Worm (Caenorhabditis elegans) whole organism, young adult: ENCODE measurements around the gene K01A11.3.
A peak's percentile ranks its signal among the peaks of the same experiment; 100 is the strongest.

Experiments
- B0336.3 ChIP-seq: fragments of 200-800 bp; sonication (Bioruptor generic); IDR thresholded peaks from 2 replicates; pipeline ENCODE4 v1.3.6; 2022; ENCODE audit warnings: missing genetic modification characterization, missing compliant biosample characterization
- F10E7.11 ChIP-seq: sonication (generic microtip); optimal IDR thresholded peaks from 2 replicates; lab custom pipeline; 2017; ENCODE audit warnings: mild to moderate bottlenecking, missing genetic modification characterization, moderate library complexity, missing compliant biosample characterization
- F22D6.2 ChIP-seq: sonication (generic microtip); optimal IDR thresholded peaks from 2 replicates; lab custom pipeline; 2016; ENCODE audit warnings: mild to moderate bottlenecking, missing genetic modification characterization, missing compliant biosample characterization
- F33H1.4 ChIP-seq: fragments of 200-800 bp; sonication (Bioruptor generic); IDR thresholded peaks from 2 replicates; pipeline ENCODE4 v1.3.6; 2022; ENCODE audit warnings: missing genetic modification reagents, missing genetic modification characterization, missing compliant biosample characterization
- F57A8.1 ChIP-seq: fragments of 200-800 bp; sonication (Bioruptor generic); optimal IDR thresholded peaks from 2 replicates; lab custom pipeline; 2018; ENCODE audit warnings: mild to moderate bottlenecking, missing genetic modification characterization, moderate library complexity, missing compliant biosample characterization
- F57C9.4 ChIP-seq: sonication (generic microtip); optimal IDR thresholded peaks from 2 replicates; lab custom pipeline; 2017; ENCODE audit warnings: mild to moderate bottlenecking, missing genetic modification characterization, missing compliant biosample characterization
- K11D2.4 ChIP-seq: fragments of 200-800 bp; sonication (Bioruptor generic); IDR thresholded peaks from 2 replicates; pipeline ENCODE4 v1.3.6; 2022; ENCODE audit warnings: missing genetic modification reagents, missing genetic modification characterization, missing compliant biosample characterization
- Y53F4B.3 ChIP-seq: fragments of 200-800 bp; sonication (Bioruptor generic); IDR thresholded peaks from 2 replicates; pipeline ENCODE4 v1.3.6; 2022; ENCODE audit warnings: missing genetic modification reagents, missing genetic modification characterization, missing compliant biosample characterization
- Y53G8AR.9 ChIP-seq: fragments of 200-800 bp; sonication (Bioruptor generic); conservative IDR thresholded peaks from 2 replicates; pipeline ENCODE4 v1.3.6; 2022; ENCODE audit warnings: missing genetic modification reagents, missing genetic modification characterization, missing compliant biosample characterization
- ama-1 ChIP-seq, 3 experiments: fragments of 150-350 bp in 1 of 3; sonication (generic microtip) in 2 of 3; optimal IDR thresholded peaks; 2 replicates each; lab custom pipeline; 2014 to 2018; ENCODE audit warnings: missing biosample characterization in 2 of 3, missing genetic modification characterization in 2 of 3, missing genetic modification reagents in 2 of 3
- aptf-3 ChIP-seq: fragments of 200-800 bp; sonication (Bioruptor generic); IDR thresholded peaks from 2 replicates; pipeline ENCODE4 v1.3.6; 2022; ENCODE audit warnings: missing genetic modification characterization, missing compliant biosample characterization
- athp-1 ChIP-seq: sonication (generic microtip); optimal IDR thresholded peaks from 2 replicates; lab custom pipeline; 2017; ENCODE audit warnings: mild to moderate bottlenecking, missing genetic modification characterization, missing compliant biosample characterization
- bed-1 ChIP-seq: fragments of 200-800 bp; sonication (Bioruptor generic); IDR thresholded peaks from 2 replicates; pipeline ENCODE4 v1.3.6; 2022; ENCODE audit warnings: missing genetic modification reagents, missing genetic modification characterization, missing compliant biosample characterization
- cebp-1 ChIP-seq, 2 experiments: fragments of 200-800 bp in 1 of 2; sonication (Bioruptor generic) in 1 of 2; sonication (generic microtip) in 1 of 2; IDR thresholded peaks in 1 of 2; optimal IDR thresholded peaks in 1 of 2; 2 replicates each; pipeline versions ENCODE4 v1.3.6 to Lab custom; 2017 to 2022; ENCODE audit warnings: missing compliant biosample characterization in 2 of 2, missing genetic modification characterization in 2 of 2, mild to moderate bottlenecking in 1 of 2, missing genetic modification reagents in 1 of 2, moderate library complexity in 1 of 2
- cebp-2 ChIP-seq: fragments of 200-800 bp; sonication (Bioruptor generic); IDR thresholded peaks from 2 replicates; pipeline ENCODE4 v1.3.6; 2022; ENCODE audit warnings: missing genetic modification characterization, missing compliant biosample characterization
- ceh-27 ChIP-seq: fragments of 200-800 bp; sonication (Bioruptor generic); optimal IDR thresholded peaks from 2 replicates; lab custom pipeline; 2018; ENCODE audit warnings: mild to moderate bottlenecking, missing genetic modification characterization, moderate library complexity, missing compliant biosample characterization
- ceh-58 ChIP-seq: fragments of 200-800 bp; sonication (Bioruptor generic); IDR thresholded peaks from 2 replicates; pipeline ENCODE4 v1.3.6; 2022; ENCODE audit warnings: missing genetic modification characterization, missing compliant biosample characterization
- die-1 ChIP-seq: sonication (generic microtip); optimal IDR thresholded peaks from 2 replicates; lab custom pipeline; 2016; ENCODE audit warnings: missing genotype, mild to moderate bottlenecking, missing genetic modification characterization, missing compliant biosample characterization
- dpff-1 ChIP-seq: sonication (generic microtip); optimal IDR thresholded peaks from 2 replicates; lab custom pipeline; 2017; ENCODE audit warnings: mild to moderate bottlenecking, missing genetic modification characterization, missing compliant biosample characterization
- efl-1 ChIP-seq: fragments of 150-350 bp; optimal IDR thresholded peaks from 2 replicates; lab custom pipeline; 2014; ENCODE audit warnings: missing biosample characterization, missing genetic modification reagents, missing genetic modification characterization
- fkh-3 ChIP-seq: sonication (generic microtip); optimal IDR thresholded peaks from 2 replicates; lab custom pipeline; 2016; ENCODE audit warnings: mild to moderate bottlenecking, missing genetic modification characterization, missing compliant biosample characterization
- hmg-1.2 ChIP-seq: fragments of 200-800 bp; sonication (Bioruptor generic); IDR thresholded peaks from 2 replicates; pipeline ENCODE4 v1.3.6; 2022; ENCODE audit warnings: missing genetic modification reagents, missing genetic modification characterization, missing compliant biosample characterization
- hrde-1 ChIP-seq: sonication (generic microtip); optimal IDR thresholded peaks from 2 replicates; lab custom pipeline; 2016; ENCODE audit warnings: missing genetic modification characterization, mild to moderate bottlenecking, missing compliant biosample characterization, moderate library complexity, missing genotype, missing genetic modification reagents, borderline replicate concordance
- lin-26 ChIP-seq: fragments of 200-800 bp; sonication (Bioruptor generic); IDR thresholded peaks from 2 replicates; pipeline ENCODE4 v1.3.6; 2022; ENCODE audit warnings: missing genetic modification reagents, missing genetic modification characterization, missing compliant biosample characterization
- lsl-1 ChIP-seq: fragments of 200-800 bp; sonication (Bioruptor generic); optimal IDR thresholded peaks from 2 replicates; lab custom pipeline; 2018; ENCODE audit warnings: mild to moderate bottlenecking, missing genetic modification characterization, moderate library complexity, missing compliant biosample characterization
- madf-3 ChIP-seq: fragments of 200-800 bp; sonication (Bioruptor generic); IDR thresholded peaks from 2 replicates; pipeline ENCODE4 v1.3.6; 2022; ENCODE audit warnings: missing genetic modification reagents, missing genetic modification characterization, missing compliant biosample characterization
- madf-8 ChIP-seq: fragments of 200-800 bp; sonication (Bioruptor generic); conservative IDR thresholded peaks from 2 replicates; pipeline ENCODE4 v1.3.6; 2022; ENCODE audit warnings: missing genetic modification reagents, missing genetic modification characterization, missing compliant biosample characterization
- mel-28 ChIP-seq: sonication (generic microtip); optimal IDR thresholded peaks from 2 replicates; lab custom pipeline; 2016; ENCODE audit warnings: borderline replicate concordance, mild to moderate bottlenecking, missing genetic modification characterization, missing compliant biosample characterization
- nfyb-1 ChIP-seq: fragments of 200-800 bp; sonication (Bioruptor generic); IDR thresholded peaks from 2 replicates; pipeline ENCODE4 v1.3.6; 2022; ENCODE audit warnings: missing genetic modification reagents, missing genetic modification characterization, missing compliant biosample characterization
- nhr-120 ChIP-seq: fragments of 200-800 bp; sonication (Bioruptor generic); IDR thresholded peaks from 2 replicates; pipeline ENCODE4 v1.3.6; 2022; ENCODE audit warnings: missing genetic modification characterization, missing compliant biosample characterization
- nhr-179 ChIP-seq: sonication (generic microtip); optimal IDR thresholded peaks from 2 replicates; lab custom pipeline; 2016; ENCODE audit warnings: mild to moderate bottlenecking, missing genetic modification characterization, missing compliant biosample characterization
- nhr-90 ChIP-seq: sonication (generic microtip); optimal IDR thresholded peaks from 2 replicates; lab custom pipeline; 2016; ENCODE audit warnings: missing genotype, mild to moderate bottlenecking, missing genetic modification characterization, missing compliant biosample characterization
- pha-4 ChIP-seq: fragments of 150-350 bp; sonication (generic microtip); optimal IDR thresholded peaks from 2 replicates; lab custom pipeline; 2014; ENCODE audit warnings: missing biosample characterization, missing genetic modification reagents, missing genetic modification characterization
- repo-1 ChIP-seq: sonication (generic microtip); optimal IDR thresholded peaks from 2 replicates; lab custom pipeline; 2017; ENCODE audit warnings: mild to moderate bottlenecking, missing genetic modification characterization, missing compliant biosample characterization
- rpc-1 ChIP-seq, 2 experiments: fragments of 150-350 bp in 1 of 2; sonication (generic microtip) in 1 of 2; optimal IDR thresholded peaks; 2 replicates each; lab custom pipeline; 2014 to 2018; ENCODE audit warnings: missing biosample characterization in 1 of 2, missing genetic modification characterization in 1 of 2, missing genetic modification reagents in 1 of 2, missing genotype in 1 of 2
- sea-2 ChIP-seq: fragments of 200-800 bp; sonication (Bioruptor generic); IDR thresholded peaks from 2 replicates; pipeline ENCODE4 v1.3.6; 2022; ENCODE audit warnings: missing genetic modification characterization, missing compliant biosample characterization
- snpc-1.1 ChIP-seq: sonication (generic microtip); optimal IDR thresholded peaks from 2 replicates; lab custom pipeline; 2017; ENCODE audit warnings: missing genetic modification characterization, mild to moderate bottlenecking, missing compliant biosample characterization, antibody characterized with exemption, moderate library complexity, missing genotype, missing genetic modification reagents; ENCODE audit not compliant: insufficient read depth
- snpc-3.4 ChIP-seq: sonication (generic microtip); optimal IDR thresholded peaks from 2 replicates; lab custom pipeline; 2017; ENCODE audit warnings: missing genetic modification characterization, mild to moderate bottlenecking, missing compliant biosample characterization, antibody characterized with exemption, moderate library complexity, missing genotype, missing genetic modification reagents
- snpc-4 ChIP-seq, 5 experiments: fragments of 150-350 bp in 1 of 5; sonication (generic microtip) in 4 of 5; optimal IDR thresholded peaks; 2 replicates each; lab custom pipeline; 2014 to 2018; ENCODE audit warnings: missing genetic modification characterization in 5 of 5, missing biosample characterization in 3 of 5, antibody characterized with exemption in 2 of 5, mild to moderate bottlenecking in 2 of 5, missing compliant biosample characterization in 2 of 5, missing genotype in 2 of 5, moderate library complexity in 2 of 5, missing genetic modification reagents in 1 of 5
- tbx-9 ChIP-seq: sonication (generic microtip); optimal IDR thresholded peaks from 2 replicates; lab custom pipeline; 2016; ENCODE audit warnings: borderline replicate concordance, missing genetic modification characterization, inconsistent platforms, missing compliant biosample characterization
- tlf-1 ChIP-seq: fragments of 200-800 bp; sonication (Bioruptor generic); optimal IDR thresholded peaks from 2 replicates; lab custom pipeline; 2018; ENCODE audit warnings: mild to moderate bottlenecking, missing genetic modification characterization, missing compliant biosample characterization
- unc-130 ChIP-seq: sonication (generic microtip); optimal IDR thresholded peaks from 2 replicates; lab custom pipeline; 2016; ENCODE audit warnings: missing genetic modification reagents, missing genetic modification characterization, missing compliant biosample characterization
- zfh-2 ChIP-seq: fragments of 200-800 bp; sonication (Bioruptor generic); conservative IDR thresholded peaks from 2 replicates; pipeline ENCODE4 v1.3.6; 2022; ENCODE audit warnings: missing genetic modification reagents, missing genetic modification characterization, missing compliant biosample characterization
- ztf-18 ChIP-seq: sonication (generic microtip); optimal IDR thresholded peaks from 2 replicates; lab custom pipeline; 2016; ENCODE audit warnings: missing genotype, mild to moderate bottlenecking, missing genetic modification characterization, missing compliant biosample characterization
- ztf-28 ChIP-seq: fragments of 200-800 bp; sonication (Bioruptor generic); IDR thresholded peaks from 2 replicates; pipeline ENCODE4 v1.3.6; 2022; ENCODE audit warnings: missing genetic modification reagents, missing genetic modification characterization, missing compliant biosample characterization

K01A11.3 gene

DNA sequence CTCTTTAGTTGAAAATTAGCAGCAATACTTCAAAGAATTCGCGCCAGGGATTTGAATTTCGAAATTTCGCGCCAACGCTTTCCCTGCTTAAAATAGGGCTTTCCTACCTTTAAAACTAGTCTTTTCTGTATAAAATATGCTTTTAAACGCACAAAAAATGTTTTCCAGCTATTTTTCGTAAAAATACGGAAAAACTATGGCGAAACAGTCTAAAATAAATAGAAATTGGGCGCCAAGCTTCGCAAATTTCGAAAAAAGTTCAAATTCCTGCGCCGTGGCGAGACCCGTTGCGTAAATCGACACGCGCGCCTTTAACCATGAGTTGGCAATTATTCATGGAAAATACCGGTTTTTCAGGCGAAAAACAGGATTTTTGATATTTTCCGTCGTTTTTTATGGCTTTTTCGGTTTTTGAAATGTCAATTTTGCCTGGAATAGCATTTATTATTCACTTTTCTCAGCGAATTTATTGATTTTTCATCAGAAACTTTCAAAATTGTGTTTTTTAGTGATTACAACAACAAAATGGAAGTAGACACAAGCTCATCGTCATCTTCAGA is 48.0 kb downstream of the K01A11.3 start, which contains the start of the genes npp-9 and F59A2.5 (continued):
- no peak for TF ChIP-seq F22D6.2 (tag; lab: Kevin White, UChicago)
- TF ChIP-seq sea-2 (GFP tag; lab: Robert Waterston, UW), result no peak
- TF ChIP-seq nfyb-1, result no peak
- TF ChIP-seq nhr-120 (GFP tag; lab: Robert Waterston, UW), result no peak
- no peak for TF ChIP-seq die-1 (tag; lab: Kevin White, UChicago)
- no peak for TF ChIP-seq bed-1
- peak; percentile 25 for TF ChIP-seq snpc-1.1 (tag; lab: Kevin White, UChicago)
- no peak for TF ChIP-seq ztf-28 (GFP tag; lab: Robert Waterston, UW)
- TF ChIP-seq rpc-1 (optimal IDR thresholded peaks at IDR 0.05; lab: Kevin White, UChicago), result no peak
- no peak for TF ChIP-seq rpc-1 (tag; optimal IDR thresholded peaks at IDR 0.05; lab: Kevin White, UChicago)
- TF ChIP-seq lsl-1 (GFP tag; lab: Kevin White, UChicago), result peak; percentile 77
- TF ChIP-seq aptf-3, result no peak
- no peak for TF ChIP-seq F57A8.1 (GFP tag; lab: Kevin White, UChicago)
- TF ChIP-seq lin-26 (GFP tag; lab: Robert Waterston, UW), result no peak
- no peak for TF ChIP-seq ama-1 (optimal IDR thresholded peaks at IDR 0.05; lab: Kevin White, UChicago)
- no peak for TF ChIP-seq ama-1 (GFP tag; optimal IDR thresholded peaks at IDR 0.05; lab: Kevin White, UChicago)
- TF ChIP-seq F57C9.4 (tag; lab: Kevin White, UChicago), result no peak
- peak; percentile 39 for TF ChIP-seq snpc-3.4
- peak; percentile 21; the same call in 1 of the 2 replicates for TF ChIP-seq B0336.3
- no peak for TF ChIP-seq dpff-1 (tag; lab: Kevin White, UChicago)
- peak; percentile 67 for TF ChIP-seq tlf-1 (GFP tag; lab: Kevin White, UChicago)
- TF ChIP-seq cebp-2 (GFP tag; lab: Robert Waterston, UW), result no peak
- TF ChIP-seq nhr-179 (tag; lab: Kevin White, UChicago), result no peak
- no peak for TF ChIP-seq zfh-2 (GFP tag; lab: Robert Waterston, UW)
- no peak for TF ChIP-seq pha-4
- TF ChIP-seq Y53F4B.3 (GFP tag; lab: Robert Waterston, UW), result no peak
- peak; percentile 81 for TF ChIP-seq madf-8 (GFP tag; lab: Robert Waterston, UW)
- no peak for TF ChIP-seq F10E7.11 (tag; lab: Kevin White, UChicago)
- no peak for TF ChIP-seq madf-3
- no peak for TF ChIP-seq Y53G8AR.9 (GFP tag; lab: Robert Waterston, UW)
- TF ChIP-seq mel-28, result no peak
- no peak for TF ChIP-seq snpc-4 (GFP tag; optimal IDR thresholded peaks at IDR 0.05; lab: Kevin White, UChicago)
- peak in 1 of 4 experiments; percentile 3 for TF ChIP-seq snpc-4 (tag; optimal IDR thresholded peaks at IDR 0.05; lab: Kevin White, UChicago)
- TF ChIP-seq ztf-18 (tag; lab: Kevin White, UChicago), result peak; percentile 11
- no peak for TF ChIP-seq hrde-1 (tag; lab: Kevin White, UChicago)
- no peak for TF ChIP-seq K11D2.4 (GFP tag; lab: Robert Waterston, UW)
- TF ChIP-seq nhr-90, result no peak
- TF ChIP-seq unc-130 (GFP tag; lab: Kevin White, UChicago), result peak; percentile 36
- TF ChIP-seq repo-1 (tag; lab: Kevin White, UChicago), result no peak
- no peak for TF ChIP-seq fkh-3 (tag; lab: Kevin White, UChicago)
- TF ChIP-seq, all 124 proteins: peak for 29

DNA sequence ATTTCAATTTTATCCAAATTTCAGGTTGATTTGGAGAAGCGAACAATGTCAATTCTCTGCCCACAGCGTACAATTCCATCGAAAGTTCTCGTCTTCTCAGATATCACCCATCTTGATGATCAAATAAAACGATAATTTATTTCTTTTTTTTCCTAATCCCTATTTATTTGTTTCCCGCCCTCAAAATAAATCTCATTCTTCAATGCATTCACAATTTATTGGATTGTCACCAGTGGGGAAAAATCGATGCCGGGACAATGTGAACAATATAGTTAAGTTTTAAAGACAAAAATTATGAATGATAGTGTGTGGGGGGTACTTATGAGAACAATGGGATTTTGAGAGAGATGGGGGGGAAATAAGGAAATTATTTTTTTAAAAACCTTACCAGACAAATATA is 52.0 kb downstream of the K01A11.3 start:
- 0 out of 2 replicates have a peak, but pooled peaks have one; percentile 23 for TF ChIP-seq hmg-1.2
- peak; percentile 26 for TF ChIP-seq efl-1
- peak; percentile 59; the same call in 1 of the 2 replicates for TF ChIP-seq B0336.3
- peak; percentile 22; the same call in 1 of the 2 replicates for TF ChIP-seq F33H1.4 (GFP tag; lab: Robert Waterston, UW)
- peak; percentile 57 for TF ChIP-seq snpc-1.1 (tag; lab: Kevin White, UChicago)
- no peak for TF ChIP-seq ceh-58
- TF ChIP-seq Y53G8AR.9 (GFP tag; lab: Robert Waterston, UW), result peak; percentile 73
- no peak for TF ChIP-seq tbx-9
- no peak for TF ChIP-seq aptf-3
- peak; percentile 43 for TF ChIP-seq hrde-1 (tag; lab: Kevin White, UChicago)
- TF ChIP-seq ceh-27, result no peak
- 0 out of 2 replicates have a peak, but pooled peaks have one; percentile 7 for TF ChIP-seq madf-3
- TF ChIP-seq snpc-3.4, result peak; percentile 59
- no peak for TF ChIP-seq athp-1 (tag; lab: Kevin White, UChicago)
- no peak for TF ChIP-seq cebp-1 (GFP tag; IDR thresholded peaks at IDR 0.05; lab: Robert Waterston, UW)
- TF ChIP-seq cebp-1 (tag; optimal IDR thresholded peaks at IDR 0.05; lab: Kevin White, UChicago), result peak; percentile 32
- no peak for TF ChIP-seq repo-1 (tag; lab: Kevin White, UChicago)
- TF ChIP-seq cebp-2 (GFP tag; lab: Robert Waterston, UW), result no peak
